Worm (Caenorhabditis elegans): ENCODE measurements around the gene T23D5.3.

T23D5.3 gene

ce11 chrV:15730459-15730858 is 3.0 kb downstream of the T23D5.3 start, which contains the start of gene Y6E2A.10:
Gene Y6E2A.10 (minus strand): TSS chrV:15730559.
- TF ChIP-seq elt-3 (tag; optimal IDR thresholded peaks at IDR 0.05) (no peak), pqm-1 (tag; optimal IDR thresholded peaks at IDR 0.05) (no peak), aly-2 (tag; optimal IDR thresholded peaks at IDR 0.05) (no peak), lin-15B (tag; optimal IDR thresholded peaks at IDR 0.05) (no peak), ZK546.5 (tag; optimal IDR thresholded peaks at IDR 0.05) (no peak)

ce11 chrV:15726610-15727009 is 6.9 kb downstream of the T23D5.3 start, which contains the start of the genes irld-57 and sfxn-1.3:
Gene irld-57 (minus strand): TSS chrV:15726710.
Gene sfxn-1.3 (plus strand): TSS chrV:15726841.
- TF ChIP-seq eor-1 (tag; optimal IDR thresholded peaks at IDR 0.05) = no peak
- no peak for TF ChIP-seq nhr-28 (tag; optimal IDR thresholded peaks at IDR 0.05)
- no peak for TF ChIP-seq ceh-16 (tag; optimal IDR thresholded peaks at IDR 0.05)
- TF ChIP-seq elt-1 (tag; optimal IDR thresholded peaks at IDR 0.05) = no peak
- TF ChIP-seq pqm-1 (tag; optimal IDR thresholded peaks at IDR 0.05) = no peak
- TF ChIP-seq unc-39 (tag; optimal IDR thresholded peaks at IDR 0.05) = no peak
- TF ChIP-seq daf-12 (tag; optimal IDR thresholded peaks at IDR 0.05) = no peak
- no peak for TF ChIP-seq nhr-12 (tag; optimal IDR thresholded peaks at IDR 0.05)
- no peak for TF ChIP-seq fos-1 (tag; optimal IDR thresholded peaks at IDR 0.05)
- no peak for TF ChIP-seq nhr-67 (tag; optimal IDR thresholded peaks at IDR 0.05)
- TF ChIP-seq skn-1 (tag; optimal IDR thresholded peaks at IDR 0.05) = no peak
- no peak for TF ChIP-seq R02D3.7 (tag; optimal IDR thresholded peaks at IDR 0.05)
- TF ChIP-seq zag-1 (tag; optimal IDR thresholded peaks at IDR 0.05) = no peak
- TF ChIP-seq tbx-2 (tag; optimal IDR thresholded peaks at IDR 0.05) = no peak
- no peak for TF ChIP-seq jun-1 (tag; optimal IDR thresholded peaks at IDR 0.05)
- no peak for TF ChIP-seq snpc-4 (tag; optimal IDR thresholded peaks at IDR 0.05)
- TF ChIP-seq ceh-9 (tag; optimal IDR thresholded peaks at IDR 0.05) = no peak
- TF ChIP-seq ztf-4 (tag; optimal IDR thresholded peaks at IDR 0.05) = no peak
- TF ChIP-seq ceh-82 (tag; optimal IDR thresholded peaks at IDR 0.05) = no peak

- no peak for TF ChIP-seq aly-2 (tag; optimal IDR thresholded peaks at IDR 0.05)
- TF ChIP-seq daf-12 (tag; optimal IDR thresholded peaks at IDR 0.05) = no peak
- TF ChIP-seq elt-3 (tag; optimal IDR thresholded peaks at IDR 0.05) = no peak
- TF ChIP-seq ama-1 (optimal IDR thresholded peaks at IDR 0.05) = no peak
- no peak for TF ChIP-seq snpc-4 (tag; optimal IDR thresholded peaks at IDR 0.05)
- TF ChIP-seq skn-1 (tag; optimal IDR thresholded peaks at IDR 0.05) = no peak
- no peak for TF ChIP-seq ceh-9 (tag; optimal IDR thresholded peaks at IDR 0.05)
- TF ChIP-seq nhr-12 (tag; optimal IDR thresholded peaks at IDR 0.05) = no peak
- TF ChIP-seq mml-1 (tag; optimal IDR thresholded peaks at IDR 0.05) = no peak
- TF ChIP-seq fkh-2 (tag; optimal IDR thresholded peaks at IDR 0.05) = no peak
- TF ChIP-seq pha-4 (tag; optimal IDR thresholded peaks at IDR 0.05) = no peak
Measured at ce11 chrV:15721888-15722287, 11.6 kb downstream of the T23D5.3 start, which contains the start of gene srh-140. Gene srh-140 (plus strand): TSS chrV:15722188.

DNA sequence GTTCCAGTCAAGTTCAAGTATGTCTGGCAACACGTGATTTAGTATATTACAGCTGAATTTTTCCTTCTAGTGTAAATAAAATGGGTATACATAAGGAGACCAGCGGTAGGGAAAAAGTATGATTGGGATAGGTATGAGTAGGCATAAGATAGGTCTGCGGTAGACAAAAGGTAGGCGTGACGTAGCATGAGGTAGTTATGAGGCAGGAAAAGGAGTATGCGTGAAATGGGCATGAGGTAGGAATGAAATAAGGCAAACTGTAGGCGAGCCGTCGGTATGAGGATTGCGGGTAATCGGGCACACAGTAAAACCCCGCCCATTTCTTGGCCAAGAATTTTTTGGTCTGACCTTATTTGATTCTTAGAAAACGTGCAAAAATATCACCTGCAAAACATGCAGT is 12.0 kb downstream of the T23D5.3 start:
- no peak for TF ChIP-seq ceh-82 (tag; optimal IDR thresholded peaks at IDR 0.05)
- TF ChIP-seq lin-39 (tag; optimal IDR thresholded peaks at IDR 0.05) = no peak
- TF ChIP-seq fkh-10 (GFP tag; optimal IDR thresholded peaks at IDR 0.05) = no peak
- TF ChIP-seq daf-12 (tag; optimal IDR thresholded peaks at IDR 0.05) = no peak
- no peak for TF ChIP-seq lsy-12 (tag; optimal IDR thresholded peaks at IDR 0.05)
- TF ChIP-seq nhr-77 (tag; optimal IDR thresholded peaks at IDR 0.05) = no peak
- no peak for TF ChIP-seq nfya-1 (tag; optimal IDR thresholded peaks at IDR 0.05; ENCODE audit: insufficient read depth)
- no peak for TF ChIP-seq jun-1 (tag; optimal IDR thresholded peaks at IDR 0.05)
- no peak for TF ChIP-seq pha-4 (tag; optimal IDR thresholded peaks at IDR 0.05)
- TF ChIP-seq tbx-2 (tag; optimal IDR thresholded peaks at IDR 0.05) = no peak
- no peak for TF ChIP-seq hmg-11 (tag; optimal IDR thresholded peaks at IDR 0.05)
- no peak for TF ChIP-seq ceh-16 (tag; optimal IDR thresholded peaks at IDR 0.05)
- TF ChIP-seq ZK546.5 (tag; optimal IDR thresholded peaks at IDR 0.05) = no peak

- TF ChIP-seq nhr-28 (tag; optimal IDR thresholded peaks at IDR 0.05) = no peak
- TF ChIP-seq R02D3.7 (tag; optimal IDR thresholded peaks at IDR 0.05) = no peak
- TF ChIP-seq snpc-4 (tag; optimal IDR thresholded peaks at IDR 0.05) = no peak
- TF ChIP-seq ZK546.5 (tag; optimal IDR thresholded peaks at IDR 0.05) = no peak
- TF ChIP-seq sea-2 (GFP tag; optimal IDR thresholded peaks at IDR 0.05) = no peak
- no peak for TF ChIP-seq ztf-11 (tag; optimal IDR thresholded peaks at IDR 0.05)
- no peak for TF ChIP-seq skn-1 (tag; optimal IDR thresholded peaks at IDR 0.05)
- no peak for TF ChIP-seq tbx-2 (tag; optimal IDR thresholded peaks at IDR 0.05)
- no peak for TF ChIP-seq fos-1 (tag; optimal IDR thresholded peaks at IDR 0.05)
- TF ChIP-seq nhr-11 (tag; optimal IDR thresholded peaks at IDR 0.05) = no peak
- no peak for TF ChIP-seq nhr-77 (tag; optimal IDR thresholded peaks at IDR 0.05)
- TF ChIP-seq hmg-11 (tag; optimal IDR thresholded peaks at IDR 0.05) = no peak
- no peak for TF ChIP-seq ceh-9 (tag; optimal IDR thresholded peaks at IDR 0.05)
- no peak for TF ChIP-seq zag-1 (tag; optimal IDR thresholded peaks at IDR 0.05)
- TF ChIP-seq nhr-237 (tag; optimal IDR thresholded peaks at IDR 0.05) = no peak
- no peak for TF ChIP-seq ceh-82 (tag; optimal IDR thresholded peaks at IDR 0.05)
- TF ChIP-seq ceh-28 (tag; optimal IDR thresholded peaks at IDR 0.05) = no peak
- TF ChIP-seq unc-39 (tag; optimal IDR thresholded peaks at IDR 0.05) = no peak
- no peak for TF ChIP-seq mml-1 (tag; optimal IDR thresholded peaks at IDR 0.05)
Measured at ce11 chrV:15719570-15719969, 13.9 kb downstream of the T23D5.3 start, which contains the start of gene Y6E2A.7. Gene Y6E2A.7 (plus strand): TSS chrV:15719870.
